Worm (Caenorhabditis elegans) whole organism, young adult: ENCODE measurements around the gene Y55F3BR.2.
A peak's percentile ranks its signal among the peaks of the same experiment; 100 is the strongest.
"Not testable (repeated sequence)": the region's sequence is repeated elsewhere in the genome, so short reads cannot be mapped to it uniquely, and the experiment has no call there.

Source experiments
- B0035.1 ChIP-seq: sonication (generic microtip); optimal IDR thresholded peaks from 2 replicates; lab custom pipeline; 2016; ENCODE audit warnings: missing genetic modification characterization, mild to moderate bottlenecking, missing compliant biosample characterization, missing genotype, missing genetic modification reagents
- C17E4.6 ChIP-seq: fragments of 200-800 bp; sonication (Bioruptor generic); IDR thresholded peaks from 2 replicates; pipeline ENCODE4 v1.3.6; 2022; ENCODE audit warnings: missing genetic modification reagents, missing genetic modification characterization, missing compliant biosample characterization
- F52B5.7 ChIP-seq: sonication (generic microtip); optimal IDR thresholded peaks from 2 replicates; lab custom pipeline; 2016; ENCODE audit warnings: mild to moderate bottlenecking, missing genetic modification characterization, missing compliant biosample characterization
- K11D2.4 ChIP-seq: fragments of 200-800 bp; sonication (Bioruptor generic); IDR thresholded peaks from 2 replicates; pipeline ENCODE4 v1.3.6; 2022; ENCODE audit warnings: missing genetic modification reagents, missing genetic modification characterization, missing compliant biosample characterization
- T26A5.8 ChIP-seq: sonication (generic microtip); optimal IDR thresholded peaks from 2 replicates; lab custom pipeline; 2016; ENCODE audit warnings: missing genetic modification characterization, missing compliant biosample characterization
- Y53G8AR.9 ChIP-seq: fragments of 200-800 bp; sonication (Bioruptor generic); conservative IDR thresholded peaks from 2 replicates; pipeline ENCODE4 v1.3.6; 2022; ENCODE audit warnings: missing genetic modification reagents, missing genetic modification characterization, missing compliant biosample characterization
- Y79H2A.3 ChIP-seq: fragments of 200-800 bp; sonication (Bioruptor generic); conservative IDR thresholded peaks from 2 replicates; pipeline ENCODE4 v1.3.6; 2022; ENCODE audit warnings: missing genetic modification reagents, missing genetic modification characterization, missing compliant biosample characterization
- aptf-3 ChIP-seq: fragments of 200-800 bp; sonication (Bioruptor generic); IDR thresholded peaks from 2 replicates; pipeline ENCODE4 v1.3.6; 2022; ENCODE audit warnings: missing genetic modification characterization, missing compliant biosample characterization
- attf-6 ChIP-seq: fragments of 200-800 bp; sonication (Bioruptor generic); IDR thresholded peaks from 2 replicates; pipeline ENCODE4 v1.3.6; 2022; ENCODE audit warnings: missing genetic modification reagents, missing genetic modification characterization, missing compliant biosample characterization
- ccch-3 ChIP-seq: fragments of 200-800 bp; sonication (Bioruptor generic); optimal IDR thresholded peaks from 2 replicates; lab custom pipeline; 2018; ENCODE audit warnings: mild to moderate bottlenecking, missing genetic modification characterization, missing compliant biosample characterization
- ceh-100 ChIP-seq: fragments of 200-800 bp; sonication (Bioruptor generic); IDR thresholded peaks from 2 replicates; pipeline ENCODE4 v1.3.6; 2022; ENCODE audit warnings: missing genetic modification reagents, missing genetic modification characterization, missing compliant biosample characterization
- ceh-27 ChIP-seq: fragments of 200-800 bp; sonication (Bioruptor generic); optimal IDR thresholded peaks from 2 replicates; lab custom pipeline; 2018; ENCODE audit warnings: mild to moderate bottlenecking, missing genetic modification characterization, moderate library complexity, missing compliant biosample characterization
- ceh-58 ChIP-seq: fragments of 200-800 bp; sonication (Bioruptor generic); IDR thresholded peaks from 2 replicates; pipeline ENCODE4 v1.3.6; 2022; ENCODE audit warnings: missing genetic modification characterization, missing compliant biosample characterization
- ceh-91 ChIP-seq: fragments of 200-800 bp; sonication (Bioruptor generic); IDR thresholded peaks from 2 replicates; pipeline ENCODE4 v1.3.6; 2022; ENCODE audit warnings: missing genetic modification reagents, missing genetic modification characterization, missing compliant biosample characterization
- dpff-1 ChIP-seq: sonication (generic microtip); optimal IDR thresholded peaks from 2 replicates; lab custom pipeline; 2017; ENCODE audit warnings: mild to moderate bottlenecking, missing genetic modification characterization, missing compliant biosample characterization
- egl-44 ChIP-seq: fragments of 200-800 bp; sonication (Bioruptor generic); IDR thresholded peaks from 2 replicates; pipeline ENCODE4 v1.3.6; 2022; ENCODE audit warnings: missing genetic modification reagents, missing genetic modification characterization, missing compliant biosample characterization
- hmg-1.2 ChIP-seq: fragments of 200-800 bp; sonication (Bioruptor generic); IDR thresholded peaks from 2 replicates; pipeline ENCODE4 v1.3.6; 2022; ENCODE audit warnings: missing genetic modification reagents, missing genetic modification characterization, missing compliant biosample characterization
- hsf-1 ChIP-seq: fragments of 200-800 bp; sonication (Bioruptor generic); IDR thresholded peaks from 2 replicates; pipeline ENCODE4 v1.3.6; 2022; ENCODE audit warnings: missing genetic modification reagents, missing genetic modification characterization, missing compliant biosample characterization
- lin-40 ChIP-seq: sonication (generic microtip); optimal IDR thresholded peaks from 2 replicates; lab custom pipeline; 2016; ENCODE audit warnings: missing genetic modification characterization, mild to moderate bottlenecking, missing compliant biosample characterization, missing genotype, missing genetic modification reagents
- lsl-1 ChIP-seq: fragments of 200-800 bp; sonication (Bioruptor generic); optimal IDR thresholded peaks from 2 replicates; lab custom pipeline; 2018; ENCODE audit warnings: mild to moderate bottlenecking, missing genetic modification characterization, moderate library complexity, missing compliant biosample characterization
- lsy-27 ChIP-seq: sonication (generic microtip); optimal IDR thresholded peaks from 2 replicates; lab custom pipeline; 2017; ENCODE audit warnings: missing genetic modification characterization, mild to moderate bottlenecking, missing compliant biosample characterization, antibody characterized with exemption, missing genotype, borderline replicate concordance; ENCODE audit not compliant: insufficient read depth
- madf-10 ChIP-seq: sonication (generic microtip); optimal IDR thresholded peaks from 2 replicates; lab custom pipeline; 2016; ENCODE audit warnings: mild to moderate bottlenecking, missing genetic modification characterization, missing compliant biosample characterization
- madf-6 ChIP-seq: fragments of 200-800 bp; sonication (Bioruptor generic); IDR thresholded peaks from 2 replicates; pipeline ENCODE4 v1.3.6; 2022; ENCODE audit warnings: missing genetic modification reagents, missing genetic modification characterization, missing compliant biosample characterization
- mcd-1 ChIP-seq: fragments of 200-800 bp; sonication (Bioruptor generic); IDR thresholded peaks from 2 replicates; pipeline ENCODE4 v1.3.6; 2022; ENCODE audit warnings: missing genetic modification reagents, missing genetic modification characterization, missing compliant biosample characterization
- mel-28 ChIP-seq: sonication (generic microtip); optimal IDR thresholded peaks from 2 replicates; lab custom pipeline; 2016; ENCODE audit warnings: borderline replicate concordance, mild to moderate bottlenecking, missing genetic modification characterization, missing compliant biosample characterization
- nhr-179 ChIP-seq: sonication (generic microtip); optimal IDR thresholded peaks from 2 replicates; lab custom pipeline; 2016; ENCODE audit warnings: mild to moderate bottlenecking, missing genetic modification characterization, missing compliant biosample characterization
- nhr-80 ChIP-seq: sonication (generic microtip); optimal IDR thresholded peaks from 2 replicates; lab custom pipeline; 2016; ENCODE audit warnings: missing genetic modification characterization, missing compliant biosample characterization
- pbrm-1 ChIP-seq: fragments of 200-800 bp; sonication (Bioruptor generic); IDR thresholded peaks from 2 replicates; pipeline ENCODE4 v1.3.6; 2022; ENCODE audit warnings: missing genetic modification reagents, missing genetic modification characterization, missing compliant biosample characterization
- rcor-1 ChIP-seq: fragments of 200-800 bp; sonication (Bioruptor generic); IDR thresholded peaks from 2 replicates; pipeline ENCODE4 v1.3.6; 2022; ENCODE audit warnings: missing genetic modification reagents, missing genetic modification characterization, missing compliant biosample characterization
- repo-1 ChIP-seq: sonication (generic microtip); optimal IDR thresholded peaks from 2 replicates; lab custom pipeline; 2017; ENCODE audit warnings: mild to moderate bottlenecking, missing genetic modification characterization, missing compliant biosample characterization
- snpc-3.4 ChIP-seq: sonication (generic microtip); optimal IDR thresholded peaks from 2 replicates; lab custom pipeline; 2017; ENCODE audit warnings: missing genetic modification characterization, mild to moderate bottlenecking, missing compliant biosample characterization, antibody characterized with exemption, moderate library complexity, missing genotype, missing genetic modification reagents
- tlf-1 ChIP-seq: fragments of 200-800 bp; sonication (Bioruptor generic); optimal IDR thresholded peaks from 2 replicates; lab custom pipeline; 2018; ENCODE audit warnings: mild to moderate bottlenecking, missing genetic modification characterization, missing compliant biosample characterization
- zim-3 ChIP-seq: sonication (generic microtip); optimal IDR thresholded peaks from 2 replicates; lab custom pipeline; 2017; ENCODE audit warnings: mild to moderate bottlenecking, missing genetic modification characterization, moderate library complexity, missing compliant biosample characterization
- ztf-25 ChIP-seq: fragments of 200-800 bp; sonication (Bioruptor generic); IDR thresholded peaks from 2 replicates; pipeline ENCODE4 v1.3.6; 2022; ENCODE audit warnings: missing genetic modification reagents, missing genetic modification characterization, missing compliant biosample characterization

Y55F3BR.2 gene

DNA sequence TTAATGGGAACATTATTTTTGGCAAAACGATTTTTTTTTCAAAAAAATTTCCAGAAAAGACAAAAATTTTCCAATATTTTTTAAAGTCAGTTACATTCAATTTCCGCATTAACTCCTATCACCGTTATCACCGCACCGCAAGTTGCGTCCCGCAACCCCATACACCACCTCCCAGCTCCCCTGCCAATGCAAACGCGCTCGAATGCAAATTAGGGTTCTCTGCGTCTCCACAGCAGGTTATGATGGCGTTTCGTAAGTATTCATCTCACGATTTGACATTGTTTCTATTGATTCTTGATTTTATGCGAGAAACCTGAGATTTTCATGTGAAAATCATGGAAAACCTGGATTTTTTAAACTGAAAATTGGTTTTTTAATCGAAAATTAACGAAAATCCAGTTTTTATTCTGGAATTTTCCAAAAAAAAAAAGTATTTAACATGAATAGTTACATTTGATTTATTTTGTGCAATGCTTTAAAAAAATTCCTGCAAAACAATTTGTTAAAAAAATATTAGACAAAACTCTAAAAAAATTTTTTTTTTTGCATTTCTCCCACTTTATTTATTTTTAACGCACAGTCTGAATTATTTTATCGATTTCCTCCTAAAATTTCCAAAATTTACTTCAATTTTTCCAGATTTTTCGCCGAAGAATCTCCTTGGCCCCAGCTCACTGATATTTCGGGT, 26.1 kb downstream of the Y55F3BR.2 start, which contains the start of gene mak-2 (continued):
- TF ChIP-seq K11D2.4 (GFP tag; lab: Robert Waterston, UW), result no peak
- peak; percentile 80 for TF ChIP-seq nhr-80 (tag; lab: Kevin White, UChicago)
- TF ChIP-seq ztf-25 (GFP tag; lab: Robert Waterston, UW), result no peak
- TF ChIP-seq, all 124 proteins: peak for 13

DNA sequence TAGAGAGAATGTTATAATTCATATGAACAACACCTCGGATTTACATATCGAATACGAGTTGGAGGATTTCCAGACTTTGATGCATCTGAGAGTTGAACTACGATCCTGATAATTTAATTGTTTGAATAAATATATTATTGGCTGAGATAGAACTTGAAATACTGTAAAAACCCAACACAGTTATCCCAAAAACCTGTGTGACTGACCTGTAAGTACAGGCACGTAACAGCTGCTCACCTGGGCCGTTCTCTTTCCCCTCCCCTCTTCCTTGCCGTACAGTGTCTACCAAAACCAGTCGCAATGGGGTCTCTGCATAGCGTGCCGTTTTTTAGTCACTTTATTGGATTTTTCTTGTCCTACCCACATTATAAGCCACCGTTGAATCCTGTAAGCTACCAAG, 46.2 kb downstream of the Y55F3BR.2 start, which contains the start of gene fbxc-12:
fbxc-12 (plus strand) TSS at position 301 of the 400 bp plus-strand sequence.
- TF ChIP-seq lsy-27 (tag; lab: Kevin White, UChicago); dpff-1 (tag; lab: Kevin White, UChicago); ceh-100 (GFP tag; lab: Robert Waterston, UW): not testable (repeated sequence)

DNA sequence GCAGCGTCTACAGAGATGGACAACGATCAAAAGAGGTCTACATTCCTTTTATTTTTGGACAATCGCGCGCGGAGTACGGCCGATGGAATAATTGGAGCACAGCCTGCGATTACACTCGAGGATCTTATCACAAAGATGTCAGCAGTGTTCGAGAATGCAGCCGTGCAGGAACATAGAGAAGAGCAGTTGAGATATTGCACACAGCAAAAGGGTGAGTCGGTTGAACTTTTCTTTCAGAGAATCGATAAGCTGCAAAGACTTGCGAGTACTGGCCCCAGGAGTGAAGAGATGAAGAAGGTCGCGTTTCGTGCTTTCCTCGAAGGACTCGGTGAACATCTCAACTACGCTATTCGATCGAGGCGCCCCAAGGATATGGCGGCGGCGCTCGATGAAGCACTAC, 56.1 kb downstream of the Y55F3BR.2 start:
- TF ChIP-seq hsf-1 (GFP tag; lab: Robert Waterston, UW), result no peak
- no peak for TF ChIP-seq mcd-1
- no peak for TF ChIP-seq nhr-179 (tag; lab: Kevin White, UChicago)
- TF ChIP-seq ccch-3 (GFP tag; lab: Kevin White, UChicago), result no peak
- no peak for TF ChIP-seq attf-6 (GFP tag; lab: Robert Waterston, UW)
- TF ChIP-seq repo-1 (tag; lab: Kevin White, UChicago), result no peak
- TF ChIP-seq hmg-1.2 (GFP tag; lab: Robert Waterston, UW), result no peak
- no peak for TF ChIP-seq ceh-91 (GFP tag; lab: Robert Waterston, UW)

DNA sequence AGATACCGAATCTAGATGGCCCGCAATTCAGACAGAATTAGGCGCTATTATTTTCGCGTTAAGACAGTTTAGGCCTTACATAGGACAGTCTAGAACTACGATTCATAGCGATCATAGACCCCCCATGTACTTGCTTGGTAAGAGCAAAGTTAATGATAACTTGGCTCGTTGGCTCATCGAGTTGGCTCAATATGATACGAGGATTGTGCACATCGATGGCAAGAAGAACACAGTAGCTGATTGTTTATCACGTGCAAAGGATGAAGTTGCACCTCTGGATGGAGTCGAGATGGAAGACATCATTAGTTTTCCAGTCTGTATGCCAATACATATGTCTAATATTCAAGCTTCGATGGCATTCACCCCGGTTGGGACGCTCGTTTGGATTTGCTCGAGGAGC, 58.9 kb downstream of the Y55F3BR.2 start:
- TF ChIP-seq egl-44 (no peak), C17E4.6 (GFP tag; lab: Robert Waterston, UW) (no peak), lin-40 (tag; lab: Kevin White, UChicago) (no peak), Y53G8AR.9 (GFP tag; lab: Robert Waterston, UW) (no peak), madf-10 (tag; lab: Kevin White, UChicago) (no peak), snpc-3.4 (tag; lab: Kevin White, UChicago) (no peak), T26A5.8 (tag; lab: Kevin White, UChicago) (no peak)

DNA sequence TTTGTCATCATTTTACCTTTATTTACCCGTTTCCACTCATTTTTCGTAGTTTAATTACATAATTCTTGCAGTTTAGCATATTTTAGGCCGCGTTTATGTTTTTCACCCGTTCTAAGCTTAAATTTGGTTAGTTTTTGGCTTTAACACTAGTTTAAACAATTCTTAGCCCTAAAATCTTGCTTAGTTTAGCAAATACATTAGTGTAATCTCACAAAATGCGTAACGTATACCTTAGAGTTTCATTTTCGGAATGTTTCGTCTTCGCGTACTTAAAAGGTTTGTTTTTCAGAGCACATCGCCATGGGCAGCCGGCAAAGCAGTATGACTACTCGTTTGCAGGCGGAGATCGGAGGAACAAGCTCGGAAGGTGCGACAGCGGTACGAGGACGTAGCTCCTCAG, 61.0 kb downstream of the Y55F3BR.2 start, which contains the start of gene F58H7.5:
F58H7.5 (plus strand) TSS at position 301 of the 400 bp plus-strand sequence.
- TF ChIP-seq rcor-1 (GFP tag; lab: Robert Waterston, UW) (no peak), ceh-27 (GFP tag; lab: Kevin White, UChicago) (no peak), ceh-58 (GFP tag; lab: Robert Waterston, UW) (no peak), nhr-179 (tag; lab: Kevin White, UChicago) (no peak), Y79H2A.3 (no peak), madf-6 (no peak), pbrm-1 (no peak), mcd-1 (no peak), dpff-1 (tag; lab: Kevin White, UChicago) (no peak), F52B5.7 (tag; lab: Kevin White, UChicago) (no peak), zim-3 (tag; lab: Kevin White, UChicago) (no peak), aptf-3 (GFP tag; lab: Robert Waterston, UW) (no peak), lsl-1 (GFP tag; lab: Kevin White, UChicago) (no peak), tlf-1 (GFP tag; lab: Kevin White, UChicago) (no peak), mel-28 (tag; lab: Kevin White, UChicago) (no peak), B0035.1 (tag; lab: Kevin White, UChicago) (no peak)
- TF ChIP-seq, all 124 proteins: peak for 0
